Worm (Caenorhabditis elegans) whole organism, late embryonic: ENCODE results near the gene fat-6.

Experiments
- F13H6.1 ChIP-seq: sonication (generic microtip); optimal IDR thresholded peaks from 2 replicates; lab custom pipeline; 2016; ENCODE audit warnings: missing genetic modification characterization, missing compliant biosample characterization
- ama-1 ChIP-seq: fragments of 150-350 bp; optimal IDR thresholded peaks from 2 replicates; lab custom pipeline; 2014
- ceh-31 ChIP-seq: sonication (generic microtip); optimal IDR thresholded peaks from 2 replicates; lab custom pipeline; 2016; ENCODE audit warnings: missing genetic modification characterization, missing compliant biosample characterization
- ceh-48 ChIP-seq: sonication (generic microtip); optimal IDR thresholded peaks from 2 replicates; lab custom pipeline; 2016; ENCODE audit warnings: missing genetic modification characterization, inconsistent platforms, missing compliant biosample characterization
- ets-4 ChIP-seq: sonication (generic microtip); optimal IDR thresholded peaks from 2 replicates; lab custom pipeline; 2016; ENCODE audit warnings: missing genetic modification characterization, missing compliant biosample characterization
- nfya-1 ChIP-seq: sonication (generic microtip); optimal IDR thresholded peaks from 2 replicates; lab custom pipeline; 2017; ENCODE audit warnings: missing genetic modification characterization, mild to moderate bottlenecking, missing compliant biosample characterization, antibody characterized with exemption, moderate library complexity
- odd-2 ChIP-seq: sonication (generic microtip); optimal IDR thresholded peaks from 2 replicates; lab custom pipeline; 2017; ENCODE audit warnings: antibody characterized with exemption, mild to moderate bottlenecking, missing genetic modification characterization, missing compliant biosample characterization
- pros-1 ChIP-seq: fragments of 150-350 bp; optimal IDR thresholded peaks from 2 replicates; lab custom pipeline; 2014; ENCODE audit warnings: missing biosample characterization, missing genetic modification reagents, missing genetic modification characterization
- syd-9 ChIP-seq: sonication (generic microtip); optimal IDR thresholded peaks from 2 replicates; lab custom pipeline; 2016; ENCODE audit warnings: mild to moderate bottlenecking, missing genetic modification characterization, moderate library complexity, missing compliant biosample characterization
- unc-42 ChIP-seq: sonication (generic microtip); optimal IDR thresholded peaks from 2 replicates; lab custom pipeline; 2016; ENCODE audit warnings: missing genotype, missing genetic modification characterization, missing compliant biosample characterization
- unc-55 ChIP-seq: sonication (generic microtip); optimal IDR thresholded peaks from 2 replicates; lab custom pipeline; 2017; ENCODE audit warnings: missing biosample characterization, missing genetic modification reagents, missing genetic modification characterization

DNA sequence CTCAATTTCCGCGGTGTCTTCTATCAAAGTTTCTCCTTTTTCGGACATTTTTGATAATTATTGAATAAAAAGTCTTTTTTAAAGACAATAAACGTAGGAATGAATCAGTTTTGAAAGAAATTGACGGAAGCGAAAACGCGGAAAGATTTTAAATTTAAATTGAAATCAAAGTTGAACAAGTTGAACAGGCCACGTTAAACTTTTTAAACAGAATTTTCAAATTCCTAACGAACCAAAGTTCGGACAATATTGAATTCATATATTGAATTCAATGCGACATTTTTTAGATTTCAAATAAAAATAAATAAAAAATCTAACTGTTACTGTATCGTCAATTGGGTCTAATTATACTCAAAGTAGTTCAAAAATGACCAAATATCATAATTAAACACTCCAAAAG is 34.2 kb upstream of the fat-6 start, which contains the start of gene hdl-1:
- TF ChIP-seq ets-4: no peak
- no peak for TF ChIP-seq ama-1 (lab: Kevin White, UChicago)
- no peak for TF ChIP-seq ceh-31 (tag; lab: Kevin White, UChicago)
- no peak for TF ChIP-seq F13H6.1
- no peak for TF ChIP-seq unc-55 (GFP tag; lab: Kevin White, UChicago)
- TF ChIP-seq syd-9 (tag; lab: Kevin White, UChicago): no peak
- no peak for TF ChIP-seq pros-1 (tag; lab: Kevin White, UChicago)
- TF ChIP-seq ceh-48: no peak
- no peak for TF ChIP-seq odd-2
- TF ChIP-seq nfya-1 (tag; lab: Kevin White, UChicago): no peak
- TF ChIP-seq unc-42 (tag; lab: Kevin White, UChicago): no peak
